Worm (Caenorhabditis elegans) whole organism, L4/young adult: ENCODE results near the gene clec-63.

Experiments used
- W03F9.2 ChIP-seq: fragments of 150-350 bp; optimal IDR thresholded peaks from 2 replicates; lab custom pipeline; 2014; ENCODE audit warnings: missing biosample characterization, missing genetic modification characterization
- dao-5 ChIP-seq: sonication (generic microtip); optimal IDR thresholded peaks from 2 replicates; lab custom pipeline; 2016; ENCODE audit warnings: missing genotype, missing genetic modification characterization, moderate library complexity, missing compliant biosample characterization
- him-1 ChIP-seq: sonication (generic microtip); optimal IDR thresholded peaks from 2 replicates; lab custom pipeline; 2016; ENCODE audit warnings: missing genotype, missing genetic modification reagents, missing genetic modification characterization, missing compliant biosample characterization

The clec-63 gene

DNA sequence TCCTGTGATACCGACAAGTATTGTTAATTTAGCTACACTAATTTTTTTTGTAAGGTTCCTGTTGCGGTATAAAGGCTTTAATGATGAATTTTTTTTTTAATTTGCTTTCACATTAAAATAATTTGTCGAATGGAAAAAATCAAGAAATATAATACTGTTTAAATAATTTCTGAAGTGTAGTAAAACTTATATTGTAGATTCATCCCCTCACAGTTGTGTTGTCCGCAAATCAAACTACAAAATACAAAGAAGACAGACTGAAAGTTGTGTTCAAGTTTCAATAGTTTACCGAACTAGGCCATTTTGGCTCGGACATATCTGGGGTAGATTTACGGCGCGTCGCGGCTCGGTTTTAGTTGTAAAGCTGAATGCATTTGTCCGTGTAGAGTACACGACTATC lies 1.9 kb downstream of the clec-63 start:
- no peak for TF ChIP-seq dao-5 (tag; lab: Kevin White, UChicago)
- TF ChIP-seq W03F9.2 (tag; lab: Kevin White, UChicago): no peak
- TF ChIP-seq him-1 (tag; lab: Kevin White, UChicago): no peak

DNA sequence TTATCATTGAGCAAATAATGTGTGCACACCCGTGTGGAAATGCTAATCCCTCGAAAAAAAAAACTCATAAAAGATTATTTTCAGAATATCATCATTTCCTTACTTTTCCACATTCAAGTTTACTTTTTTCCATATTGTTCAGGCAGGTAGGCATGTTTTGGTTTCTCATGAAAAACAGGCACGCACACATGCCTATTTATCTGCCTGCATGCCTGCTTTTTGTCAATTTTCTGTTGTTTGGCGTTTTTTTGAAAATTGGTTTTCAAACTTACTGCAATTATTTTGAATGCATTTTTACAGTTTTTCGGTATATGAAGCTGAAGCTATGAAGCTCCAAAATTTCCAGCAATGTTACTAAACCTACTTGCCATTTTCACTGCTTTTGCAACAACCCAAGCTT lies 2.5 kb downstream of the clec-63 start, which contains the start of gene clec-64:
Gene clec-64 (plus strand): TSS at position 301 of the 400 bp plus-strand sequence.
- TF ChIP-seq W03F9.2 (tag; lab: Kevin White, UChicago) (no peak), dao-5 (tag; lab: Kevin White, UChicago) (no peak), him-1 (tag; lab: Kevin White, UChicago) (no peak)

DNA sequence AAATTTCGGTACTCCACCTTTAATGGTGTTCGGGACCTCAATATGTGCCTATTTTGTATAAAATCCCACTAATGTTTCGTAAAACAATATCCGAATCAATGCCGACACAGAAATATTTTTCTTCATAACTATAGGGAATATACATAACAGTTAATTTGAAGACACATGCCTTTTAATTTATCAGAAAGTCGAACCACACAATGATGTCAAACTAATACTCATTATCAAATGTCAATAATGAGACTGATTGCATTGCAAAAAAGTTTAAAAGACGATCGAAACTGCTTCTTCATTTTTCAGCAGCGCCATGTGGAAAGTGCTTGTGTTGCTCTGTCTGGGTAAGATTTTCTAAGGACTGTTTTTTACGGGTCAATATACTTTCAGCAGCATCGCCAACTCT lies 5.6 kb downstream of the clec-63 start, which contains the start of gene clec-65:
Gene clec-65 (plus strand): TSS at position 301 of the 400 bp plus-strand sequence.
- no peak for TF ChIP-seq dao-5 (tag; lab: Kevin White, UChicago)
- TF ChIP-seq him-1 (tag; lab: Kevin White, UChicago): no peak
- TF ChIP-seq W03F9.2 (tag; lab: Kevin White, UChicago): no peak

DNA sequence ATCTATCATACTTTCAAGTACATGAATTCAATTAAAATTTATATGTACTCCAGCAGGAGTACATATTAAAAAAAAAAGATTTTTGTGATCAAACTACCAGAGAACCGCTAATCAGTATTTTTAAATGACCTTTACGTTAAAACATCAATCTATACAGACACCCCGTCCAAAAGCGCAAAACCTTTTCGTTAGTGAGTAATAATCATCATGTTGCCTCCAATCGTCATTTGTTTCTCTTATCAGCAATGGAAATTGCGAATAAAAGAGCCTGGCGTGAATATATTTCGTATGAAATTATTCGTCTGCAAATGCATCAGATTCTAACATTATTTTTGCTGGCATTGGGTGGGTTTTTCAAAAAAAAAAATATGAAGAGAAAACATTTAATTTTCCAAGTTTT lies 8.7 kb downstream of the clec-63 start, which contains the start of gene clec-66:
Gene clec-66 (plus strand): TSS at position 225 of the 400 bp plus-strand sequence.
- TF ChIP-seq W03F9.2 (tag; lab: Kevin White, UChicago): no peak
- no peak for TF ChIP-seq dao-5 (tag; lab: Kevin White, UChicago)
- no peak for TF ChIP-seq him-1 (tag; lab: Kevin White, UChicago)

DNA sequence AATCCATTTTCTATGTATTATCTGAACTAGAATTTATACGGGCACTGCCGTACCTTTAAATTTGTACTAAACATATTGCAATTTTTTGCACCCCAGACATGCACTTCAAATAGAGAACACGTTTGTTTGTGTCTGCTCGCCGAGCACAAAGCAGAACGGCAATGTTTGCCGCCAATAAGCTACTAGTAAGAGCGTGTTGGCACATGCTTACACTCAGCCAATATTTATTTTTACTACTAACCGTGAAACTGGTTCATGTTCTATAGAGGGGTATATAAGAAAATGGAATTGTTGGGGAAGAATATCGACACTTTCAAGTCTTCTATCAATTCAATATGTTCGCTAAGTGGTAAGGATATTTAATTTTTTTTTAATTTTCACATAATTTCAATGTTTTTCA lies 11.6 kb downstream of the clec-63 start, which contains the start of gene nspb-11:
Gene nspb-11 (plus strand): TSS at position 301 of the 400 bp plus-strand sequence.
- TF ChIP-seq W03F9.2 (tag; lab: Kevin White, UChicago) (no peak), him-1 (tag; lab: Kevin White, UChicago) (no peak), dao-5 (tag; lab: Kevin White, UChicago) (no peak)

DNA sequence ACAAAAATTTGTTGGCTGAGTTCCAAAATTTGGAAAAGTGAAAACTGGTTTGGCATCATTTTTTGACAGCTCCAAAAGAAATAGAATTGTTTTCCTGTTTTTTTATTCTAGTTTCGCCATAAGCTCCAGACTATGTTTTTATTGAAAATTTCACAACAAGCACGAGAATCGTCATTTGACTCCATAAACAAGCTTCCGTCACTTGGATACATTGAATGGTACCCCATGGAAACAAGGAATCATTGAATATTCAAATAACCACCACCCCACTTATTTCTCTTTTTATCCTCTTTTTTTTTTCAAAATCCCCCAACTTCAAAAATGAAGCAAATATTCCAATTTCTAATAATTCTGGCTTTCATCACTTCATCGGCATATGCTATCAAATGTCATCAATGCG lies 13.3 kb downstream of the clec-63 start, which contains the start of gene ddn-2:
Gene ddn-2 (plus strand): TSS at position 301 of the 400 bp plus-strand sequence.
- TF ChIP-seq him-1 (tag; lab: Kevin White, UChicago) (no peak), dao-5 (tag; lab: Kevin White, UChicago) (no peak), W03F9.2 (tag; lab: Kevin White, UChicago) (no peak)

DNA sequence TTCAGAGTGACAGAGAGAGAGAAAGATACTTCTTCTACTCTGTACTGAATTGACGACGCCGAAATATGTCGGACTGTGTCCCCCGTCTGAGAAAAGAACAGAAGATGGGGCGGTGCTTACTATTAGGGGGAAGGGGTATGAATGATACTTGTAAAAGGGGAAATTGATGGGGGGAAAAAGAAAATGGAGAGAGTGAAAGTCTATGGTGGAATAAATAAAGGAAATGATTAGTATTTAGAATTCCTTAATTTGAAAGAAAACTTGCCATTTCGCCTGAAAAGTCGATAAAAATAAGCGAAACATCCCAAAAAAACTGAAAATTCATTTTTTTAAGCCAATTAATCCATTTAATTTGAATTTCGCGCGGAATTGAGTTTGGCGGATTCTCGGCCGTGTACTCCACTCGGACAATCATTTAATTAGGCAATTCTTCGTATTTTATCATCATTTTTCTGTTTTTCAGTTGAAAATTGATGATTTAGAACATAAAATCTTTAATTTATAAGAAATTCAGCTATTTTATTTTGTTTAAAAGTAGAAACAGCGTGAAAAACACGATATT lies 19.2 kb downstream of the clec-63 start, which contains the start of gene F35C5.12:
Gene F35C5.12 (minus strand): TSS at position 51 of the 562 bp plus-strand sequence.
- TF ChIP-seq W03F9.2 (tag; lab: Kevin White, UChicago) (no peak), him-1 (tag; lab: Kevin White, UChicago) (no peak), dao-5 (tag; lab: Kevin White, UChicago) (no peak)

DNA sequence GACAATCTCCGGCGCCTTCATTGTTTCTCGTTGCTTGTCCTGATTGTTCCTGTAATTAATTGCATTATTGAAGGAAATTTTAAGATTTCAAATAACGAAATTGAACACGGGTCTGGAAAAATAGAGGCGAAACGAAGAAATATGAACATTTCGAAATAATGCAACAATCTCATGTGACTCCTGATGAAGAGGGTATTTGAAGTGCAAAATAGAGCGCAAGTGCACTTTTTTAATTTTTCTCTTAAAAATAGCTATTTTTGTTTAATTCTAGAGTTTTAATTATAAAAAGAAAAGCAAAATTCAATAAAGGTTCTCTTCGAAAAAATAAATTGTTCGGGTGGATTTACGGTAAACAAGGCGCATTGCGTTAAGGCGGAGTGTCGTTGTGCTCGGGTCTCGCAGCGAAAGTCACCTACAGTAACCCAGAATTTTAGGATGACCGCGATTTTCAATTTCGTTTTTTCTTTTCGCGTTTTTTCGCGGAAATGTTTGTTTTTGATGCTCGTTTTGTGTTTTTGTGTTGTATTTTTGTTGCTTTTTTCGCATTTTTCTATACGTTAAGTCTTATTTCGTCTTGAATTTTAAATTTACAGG lies 23.6 kb downstream of the clec-63 start, which contains the start of the genes F58G1.2 and wago-4:
Gene F58G1.2 (minus strand): TSS at position 51 of the 594 bp plus-strand sequence.
Gene wago-4 (plus strand): TSS at position 592 of the 594 bp plus-strand sequence.
- TF ChIP-seq dao-5 (tag; lab: Kevin White, UChicago) (no peak), W03F9.2 (tag; lab: Kevin White, UChicago) (peak; percentile 65)

DNA sequence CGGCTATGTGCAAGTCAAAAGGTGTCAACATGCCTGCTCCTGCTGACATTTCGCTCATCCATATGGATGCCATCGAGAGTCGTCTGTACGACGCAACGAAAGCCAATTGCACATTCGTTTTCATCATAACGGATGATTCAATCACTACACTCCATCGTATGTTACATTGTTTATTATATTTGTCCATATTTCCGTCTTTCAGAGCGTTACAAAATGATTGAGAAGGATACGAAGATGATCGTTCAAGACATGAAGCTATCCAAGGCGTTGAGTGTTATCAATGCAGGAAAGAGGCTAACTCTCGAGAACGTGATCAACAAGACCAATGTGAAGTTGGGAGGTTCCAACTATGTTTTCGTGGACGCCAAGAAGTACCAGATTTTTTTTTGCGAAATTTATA lies 26.0 kb downstream of the clec-63 start:
- TF ChIP-seq dao-5 (tag; lab: Kevin White, UChicago) (no peak), him-1 (tag; lab: Kevin White, UChicago) (no peak), W03F9.2 (tag; lab: Kevin White, UChicago) (no peak)

DNA sequence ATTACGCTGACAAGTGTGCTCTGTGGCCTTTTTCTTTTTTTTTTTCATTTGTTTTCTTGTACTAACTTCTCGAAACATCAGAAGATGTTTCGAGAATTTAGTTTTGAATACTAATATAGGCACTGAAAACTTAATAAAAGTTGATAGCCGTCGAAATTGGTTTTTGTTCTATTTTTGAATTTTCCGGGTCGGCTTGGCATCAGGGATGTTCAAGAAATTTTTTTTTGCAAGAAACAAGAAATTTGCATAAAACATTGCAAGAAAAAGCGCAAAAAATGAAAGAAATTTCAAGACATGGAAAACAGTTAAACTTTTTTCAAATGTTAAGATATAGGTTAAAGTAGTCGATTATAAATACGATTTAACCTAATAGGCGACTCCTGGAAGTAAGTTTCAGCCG lies 27.8 kb downstream of the clec-63 start:
- TF ChIP-seq dao-5 (tag; lab: Kevin White, UChicago) (no peak), W03F9.2 (tag; lab: Kevin White, UChicago) (no peak), him-1 (tag; lab: Kevin White, UChicago) (no peak)

DNA sequence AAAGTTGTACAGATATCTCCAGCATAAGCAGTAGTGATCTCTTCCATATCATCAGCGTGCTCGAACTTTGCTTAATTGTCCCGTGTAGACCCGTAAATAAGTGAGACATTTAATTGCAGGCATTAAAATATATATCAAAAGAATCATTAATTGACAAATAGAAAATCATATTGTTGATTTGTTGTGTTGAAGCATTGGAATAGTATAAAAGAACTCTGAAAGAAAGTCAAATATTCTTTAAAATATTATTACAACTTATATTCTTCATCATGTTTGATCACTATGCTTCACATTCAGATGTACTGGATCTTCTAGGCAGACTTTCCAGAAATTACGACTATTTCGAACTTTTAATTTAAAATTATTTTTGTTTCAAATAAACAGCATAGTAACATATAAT lies 30.1 kb downstream of the clec-63 start, which contains the start of gene F58G1.8:
Gene F58G1.8 (minus strand): TSS at position 101 of the 400 bp plus-strand sequence.
- TF ChIP-seq dao-5 (tag; lab: Kevin White, UChicago): no peak
- no peak for TF ChIP-seq W03F9.2 (tag; lab: Kevin White, UChicago)
- no peak for TF ChIP-seq him-1 (tag; lab: Kevin White, UChicago)

DNA sequence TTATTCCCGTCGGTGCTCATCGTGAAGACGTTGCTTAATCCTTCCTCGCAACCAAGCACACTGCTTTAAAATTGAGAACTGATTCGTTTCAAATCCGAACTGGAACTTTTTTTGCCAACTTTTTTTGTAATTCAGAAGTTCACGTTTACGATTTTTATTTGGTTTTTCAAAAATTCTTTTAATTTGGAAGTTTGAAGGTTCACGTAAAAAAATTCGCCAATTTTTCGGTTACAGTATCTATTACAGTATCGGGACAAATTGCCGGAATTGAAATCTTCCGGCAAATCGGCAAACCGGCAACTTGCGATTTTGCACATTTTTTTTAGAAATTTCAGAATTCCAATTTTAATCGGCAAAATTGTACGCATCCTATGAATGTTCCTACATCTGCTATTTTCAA lies 32.8 kb downstream of the clec-63 start, which contains the start of gene F58G1.3:
Gene F58G1.3 (minus strand): TSS at position 101 of the 400 bp plus-strand sequence.
- TF ChIP-seq dao-5 (tag; lab: Kevin White, UChicago) (no peak), W03F9.2 (tag; lab: Kevin White, UChicago) (no peak), him-1 (tag; lab: Kevin White, UChicago) (no peak)

DNA sequence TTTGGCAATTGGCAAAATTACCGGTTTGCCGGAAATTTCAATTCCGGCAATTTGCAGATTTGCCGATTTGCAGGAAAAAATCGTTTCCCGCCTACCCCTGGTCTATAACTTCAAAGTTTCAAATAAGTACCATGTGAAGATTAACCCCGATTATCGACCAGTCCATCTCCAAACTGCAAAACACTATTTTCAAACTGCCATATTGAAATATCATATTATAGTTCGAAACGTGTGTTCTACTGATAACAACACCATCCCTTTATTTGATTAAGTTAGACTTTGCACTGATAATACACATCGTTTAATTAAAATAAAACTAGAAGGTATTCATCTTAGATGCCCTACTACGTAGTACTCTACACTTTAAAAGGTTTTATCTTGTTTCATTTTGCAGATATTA lies 34.7 kb downstream of the clec-63 start:
- no peak for TF ChIP-seq dao-5 (tag; lab: Kevin White, UChicago)
